Fruit fly (Drosophila melanogaster) whole organism, larva: Measurements from ENCODE around the gene CG6195.

ENCODE experiments used
- noc ChIP-seq: fragments of 200-800 bp; sonication (Bioruptor generic); optimal IDR thresholded peaks from 3 replicates; lab custom pipeline; 2019; ENCODE audit warnings: missing biosample characterization, mild to moderate bottlenecking, missing genetic modification characterization, moderate library complexity

The CG6195 gene

dm6 chr3R:19641498-19642065 lies 6.6 kb downstream of the CG6195 start:
- peak; percentile 90 for TF ChIP-seq noc (tag; lab: Kevin White, UChicago)

- TF ChIP-seq noc (tag; lab: Kevin White, UChicago) = no peak
Measured at dm6 chr3R:19641058-19641457, 7.2 kb downstream of the CG6195 start.

- no peak for TF ChIP-seq noc (tag; lab: Kevin White, UChicago)
Measured at dm6 chr3R:19638004-19638403, 10.2 kb downstream of the CG6195 start.

dm6 chr3R:19634649-19635048 lies 13.6 kb downstream of the CG6195 start, which contains the start of gene CG34138:
TSS of gene CG34138 (plus strand) at chr3R:19634949.
- TF ChIP-seq noc (tag; lab: Kevin White, UChicago) = no peak

dm6 chr3R:19632685-19633116 lies 15.5 kb downstream of the CG6195 start, which contains the start of gene CG6231:
TSS of gene CG6231 (minus strand) at chr3R:19632718.
- TF ChIP-seq noc (tag; lab: Kevin White, UChicago) = no peak

dm6 chr3R:19627792-19628522 lies 20.3 kb downstream of the CG6195 start:
- TF ChIP-seq noc (tag; lab: Kevin White, UChicago) = peak; percentile 52

- peak; percentile 19 for TF ChIP-seq noc (tag; lab: Kevin White, UChicago)
Measured at dm6 chr3R:19625300-19626230, 22.6 kb downstream of the CG6195 start.

- no peak for TF ChIP-seq noc (tag; lab: Kevin White, UChicago)
Measured at dm6 chr3R:19624482-19624881, 23.7 kb downstream of the CG6195 start.

dm6 chr3R:19623606-19624005 lies 24.6 kb downstream of the CG6195 start:
- peak; percentile 6 for TF ChIP-seq noc (tag; lab: Kevin White, UChicago)

dm6 chr3R:19622005-19622404 lies 26.2 kb downstream of the CG6195 start:
- peak; percentile 59 for TF ChIP-seq noc (tag; lab: Kevin White, UChicago)

- TF ChIP-seq noc (tag; lab: Kevin White, UChicago) = no peak
Measured at dm6 chr3R:19620953-19621352, 27.3 kb downstream of the CG6195 start.

- no peak for TF ChIP-seq noc (tag; lab: Kevin White, UChicago)
Measured at dm6 chr3R:19619908-19620307, 28.3 kb downstream of the CG6195 start.

dm6 chr3R:19612908-19613431 lies 35.2 kb downstream of the CG6195 start, which contains the start of gene CG16727:
TSS of gene CG16727 (plus strand) at chr3R:19613381.
- TF ChIP-seq noc (tag; lab: Kevin White, UChicago) = peak; percentile 73

- no peak for TF ChIP-seq noc (tag; lab: Kevin White, UChicago)
Measured at dm6 chr3R:19609925-19610324, 38.3 kb downstream of the CG6195 start, which contains the start of gene CG17752. TSS of gene CG17752 (plus strand) at chr3R:19610225.

dm6 chr3R:19606954-19607353 lies 41.3 kb downstream of the CG6195 start, which contains the start of gene CG17751:
TSS of gene CG17751 (plus strand) at chr3R:19607254.
- no peak for TF ChIP-seq noc (tag; lab: Kevin White, UChicago)
